Worm (Caenorhabditis elegans) whole organism, late embryonic: Measurements from ENCODE around the gene sap-49.

ENCODE experiments used
- C38D4.7 ChIP-seq: fragments of 200-800 bp; sonication (Bioruptor generic); optimal IDR thresholded peaks from 2 replicates; lab custom pipeline; 2018; ENCODE audit warnings: mild to moderate bottlenecking, missing genetic modification characterization, moderate library complexity, missing compliant biosample characterization
- K02D7.2 ChIP-seq: sonication (generic microtip); optimal IDR thresholded peaks from 2 replicates; lab custom pipeline; 2017; ENCODE audit warnings: mild to moderate bottlenecking, missing genetic modification characterization, missing compliant biosample characterization
- K09A11.1 ChIP-seq: sonication (generic microtip); optimal IDR thresholded peaks from 2 replicates; lab custom pipeline; 2017; ENCODE audit warnings: antibody characterized with exemption, mild to moderate bottlenecking, missing genetic modification characterization, missing compliant biosample characterization; ENCODE audit not compliant: insufficient read depth
- T23F11.4 ChIP-seq: fragments of 200-800 bp; sonication (Bioruptor generic); optimal IDR thresholded peaks from 2 replicates; lab custom pipeline; 2018; ENCODE audit warnings: mild to moderate bottlenecking, missing genetic modification characterization, missing compliant biosample characterization
- ama-1 ChIP-seq: fragments of 150-350 bp; optimal IDR thresholded peaks from 2 replicates; lab custom pipeline; 2014
- ceh-18 ChIP-seq: sonication (generic microtip); optimal IDR thresholded peaks from 2 replicates; lab custom pipeline; 2016; ENCODE audit warnings: missing genetic modification characterization, missing compliant biosample characterization
- ceh-19 ChIP-seq: fragments of 200-800 bp; sonication (Bioruptor generic); optimal IDR thresholded peaks from 2 replicates; lab custom pipeline; 2018; ENCODE audit warnings: mild to moderate bottlenecking, missing genetic modification characterization, missing compliant biosample characterization
- ceh-22 ChIP-seq: sonication (generic microtip); optimal IDR thresholded peaks from 2 replicates; lab custom pipeline; 2017; ENCODE audit warnings: missing biosample characterization, missing genetic modification characterization
- ceh-34 ChIP-seq: sonication (generic microtip); optimal IDR thresholded peaks from 2 replicates; lab custom pipeline; 2016; ENCODE audit warnings: mild to moderate bottlenecking, missing genetic modification characterization, missing compliant biosample characterization
- ceh-45 ChIP-seq: fragments of 200-800 bp; sonication (Bioruptor generic); IDR thresholded peaks from 2 replicates; pipeline ENCODE4 v1.3.6; 2022; ENCODE audit warnings: missing genetic modification reagents, missing genetic modification characterization, missing compliant biosample characterization
- ceh-48 ChIP-seq: sonication (generic microtip); optimal IDR thresholded peaks from 2 replicates; lab custom pipeline; 2016; ENCODE audit warnings: missing genetic modification characterization, inconsistent platforms, missing compliant biosample characterization
- ceh-9 ChIP-seq: sonication (generic microtip); optimal IDR thresholded peaks from 2 replicates; lab custom pipeline; 2016; ENCODE audit warnings: mild to moderate bottlenecking, missing genetic modification characterization, inconsistent platforms, missing compliant biosample characterization
- dmd-4 ChIP-seq: sonication (generic microtip); optimal IDR thresholded peaks from 2 replicates; lab custom pipeline; 2016; ENCODE audit warnings: borderline replicate concordance, missing genetic modification characterization, missing compliant biosample characterization
- elt-2 ChIP-seq: sonication (generic microtip); optimal IDR thresholded peaks from 2 replicates; lab custom pipeline; 2016; ENCODE audit warnings: missing genetic modification reagents, missing genetic modification characterization, missing compliant biosample characterization
- elt-4 ChIP-seq: sonication (generic microtip); optimal IDR thresholded peaks from 2 replicates; lab custom pipeline; 2016; ENCODE audit warnings: missing genetic modification characterization, missing compliant biosample characterization
- ets-4 ChIP-seq: sonication (generic microtip); optimal IDR thresholded peaks from 2 replicates; lab custom pipeline; 2016; ENCODE audit warnings: missing genetic modification characterization, missing compliant biosample characterization
- gmeb-2 ChIP-seq: sonication (generic microtip); optimal IDR thresholded peaks from 2 replicates; lab custom pipeline; 2016; ENCODE audit warnings: missing genetic modification characterization, inconsistent platforms, missing compliant biosample characterization
- hlh-13 ChIP-seq: fragments of 200-800 bp; sonication (Bioruptor generic); optimal IDR thresholded peaks from 2 replicates; lab custom pipeline; 2018; ENCODE audit warnings: mild to moderate bottlenecking, missing genetic modification characterization, missing compliant biosample characterization
- hlh-15 ChIP-seq: sonication (generic microtip); optimal IDR thresholded peaks from 2 replicates; lab custom pipeline; 2016; ENCODE audit warnings: missing genetic modification characterization, missing compliant biosample characterization
- hlh-8 ChIP-seq: sonication (generic microtip); optimal IDR thresholded peaks from 2 replicates; lab custom pipeline; 2016; ENCODE audit warnings: missing genotype, missing genetic modification characterization, missing compliant biosample characterization
- lin-11 ChIP-seq: fragments of 200-800 bp; sonication (Bioruptor generic); optimal IDR thresholded peaks from 2 replicates; lab custom pipeline; 2018; ENCODE audit warnings: mild to moderate bottlenecking, missing genetic modification characterization, missing compliant biosample characterization
- odd-2 ChIP-seq: sonication (generic microtip); optimal IDR thresholded peaks from 2 replicates; lab custom pipeline; 2017; ENCODE audit warnings: antibody characterized with exemption, mild to moderate bottlenecking, missing genetic modification characterization, missing compliant biosample characterization
- pat-9 ChIP-seq: fragments of 200-800 bp; sonication (Bioruptor generic); optimal IDR thresholded peaks from 2 replicates; lab custom pipeline; 2018; ENCODE audit warnings: mild to moderate bottlenecking, missing genetic modification characterization, moderate library complexity, missing compliant biosample characterization
- pax-1 ChIP-seq: fragments of 150-350 bp; optimal IDR thresholded peaks from 2 replicates; lab custom pipeline; 2014; ENCODE audit warnings: missing biosample characterization, missing genetic modification characterization
- pha-2 ChIP-seq: sonication (generic microtip); optimal IDR thresholded peaks from 2 replicates; lab custom pipeline; 2017; ENCODE audit warnings: mild to moderate bottlenecking, missing genetic modification characterization, missing compliant biosample characterization
- pha-4 ChIP-seq: fragments of 150-350 bp; optimal IDR thresholded peaks from 2 replicates; lab custom pipeline; 2018; ENCODE audit warnings: missing biosample characterization, missing genetic modification reagents, missing genetic modification characterization
- ref-2 ChIP-seq: sonication (generic microtip); optimal IDR thresholded peaks from 2 replicates; lab custom pipeline; 2016; ENCODE audit warnings: missing genetic modification characterization, missing compliant biosample characterization
- rnt-1 ChIP-seq: sonication (generic microtip); optimal IDR thresholded peaks from 2 replicates; lab custom pipeline; 2016; ENCODE audit warnings: missing genetic modification characterization, missing compliant biosample characterization
- sdc-2 ChIP-seq: sonication (generic microtip); optimal IDR thresholded peaks from 2 replicates; lab custom pipeline; 2016; ENCODE audit warnings: missing genotype, missing genetic modification characterization, missing compliant biosample characterization
- sox-2 ChIP-seq: fragments of 200-800 bp; sonication (Bioruptor generic); IDR thresholded peaks from 2 replicates; pipeline ENCODE4 v1.3.6; 2022; ENCODE audit warnings: missing genetic modification reagents, missing genetic modification characterization, missing compliant biosample characterization
- tbx-2 ChIP-seq: sonication (generic microtip); optimal IDR thresholded peaks from 2 replicates; lab custom pipeline; 2016; ENCODE audit warnings: missing genetic modification characterization, missing compliant biosample characterization
- tbx-7 ChIP-seq: sonication (generic microtip); optimal IDR thresholded peaks from 2 replicates; lab custom pipeline; 2016; ENCODE audit warnings: missing genotype, missing genetic modification characterization, missing compliant biosample characterization
- unc-42 ChIP-seq: sonication (generic microtip); optimal IDR thresholded peaks from 2 replicates; lab custom pipeline; 2016; ENCODE audit warnings: missing genotype, missing genetic modification characterization, missing compliant biosample characterization
- unc-55 ChIP-seq: sonication (generic microtip); optimal IDR thresholded peaks from 2 replicates; lab custom pipeline; 2017; ENCODE audit warnings: missing biosample characterization, missing genetic modification reagents, missing genetic modification characterization
- unc-86 ChIP-seq: sonication (generic microtip); optimal IDR thresholded peaks from 2 replicates; lab custom pipeline; 2016; ENCODE audit warnings: missing genetic modification characterization, missing compliant biosample characterization
- ztf-16 ChIP-seq: sonication (generic microtip); optimal IDR thresholded peaks from 2 replicates; lab custom pipeline; 2017; ENCODE audit warnings: missing genetic modification characterization, missing compliant biosample characterization

The sap-49 gene

ce11 chrII:8001428-8001827 is 34.1 kb downstream of the sap-49 start:
- TF ChIP-seq pax-1 (tag; lab: Kevin White, UChicago) (no peak), ztf-16 (tag; lab: Kevin White, UChicago) (no peak), gmeb-2 (no peak), elt-2 (tag; lab: Kevin White, UChicago) (no peak), T23F11.4 (GFP tag; lab: Kevin White, UChicago) (no peak), ceh-48 (tag; lab: Kevin White, UChicago) (no peak), pha-4 (no peak), pha-2 (tag; lab: Kevin White, UChicago) (no peak), tbx-2 (tag; lab: Kevin White, UChicago) (no peak), unc-86 (no peak), unc-55 (GFP tag; lab: Kevin White, UChicago) (no peak), lin-11 (tag; lab: Kevin White, UChicago) (no peak), ceh-9 (tag; lab: Kevin White, UChicago) (no peak), ama-1 (lab: Kevin White, UChicago) (no peak), ceh-19 (no peak), tbx-7 (tag; lab: Kevin White, UChicago) (no peak), K09A11.1 (tag; lab: Kevin White, UChicago) (no peak), ceh-45 (GFP tag; lab: Robert Waterston, UW) (no peak), ets-4 (tag; lab: Kevin White, UChicago) (no peak), hlh-8 (tag; lab: Kevin White, UChicago) (no peak)

- TF ChIP-seq tbx-2 (tag; lab: Kevin White, UChicago): no peak
- TF ChIP-seq elt-4 (tag; lab: Kevin White, UChicago): no peak
- TF ChIP-seq unc-42: peak; percentile 71
- no peak for TF ChIP-seq ceh-22 (tag; lab: Kevin White, UChicago)
- TF ChIP-seq sdc-2: no peak
These were observed 44.3 kb downstream of the sap-49 start for ce11 chrII:7991279-7991678.

- TF ChIP-seq unc-42 (peak; percentile 69), hlh-13 (GFP tag; lab: Kevin White, UChicago) (no peak)
These were observed 45.4 kb downstream of the sap-49 start for ce11 chrII:7990192-7990591.

ce11 chrII:7986928-7987327 is 48.6 kb downstream of the sap-49 start:
- TF ChIP-seq ceh-45 (GFP tag; lab: Robert Waterston, UW) (no peak), rnt-1 (tag; lab: Kevin White, UChicago) (no peak), ref-2 (tag; lab: Kevin White, UChicago) (no peak), pha-4 (no peak), tbx-2 (tag; lab: Kevin White, UChicago) (no peak), odd-2 (no peak), dmd-4 (tag; lab: Kevin White, UChicago) (no peak), ceh-34 (tag; lab: Kevin White, UChicago) (no peak), ceh-18 (tag; lab: Kevin White, UChicago) (no peak), ceh-22 (tag; lab: Kevin White, UChicago) (no peak), sox-2 (GFP tag; lab: Robert Waterston, UW) (no peak), ets-4 (tag; lab: Kevin White, UChicago) (no peak), K02D7.2 (tag; lab: Kevin White, UChicago) (no peak), C38D4.7 (GFP tag; lab: Kevin White, UChicago) (no peak), ceh-9 (tag; lab: Kevin White, UChicago) (no peak)

ce11 chrII:7985029-7985428 is 50.5 kb downstream of the sap-49 start:
- TF ChIP-seq pat-9 (tag; lab: Kevin White, UChicago) (no peak), T23F11.4 (GFP tag; lab: Kevin White, UChicago) (no peak), hlh-15 (tag; lab: Kevin White, UChicago) (no peak), sdc-2 (no peak), ztf-16 (tag; lab: Kevin White, UChicago) (no peak)
- TF ChIP-seq, all 69 proteins: peak for 0
